Worm (Caenorhabditis elegans): ENCODE results near the gene str-106.

ce11 chrV:16204888-16205287 lies 24.4 kb downstream of the str-106 start, which contains the start of gene irld-26:
- TF ChIP-seq hmg-4 (GFP tag; optimal IDR thresholded peaks at IDR 0.05) (no peak), pes-1 (GFP tag; IDR thresholded peaks at IDR 0.05) (no peak), tbx-37 (GFP tag; conservative IDR thresholded peaks at IDR 0.05) (no peak), flt-1 (GFP tag; IDR thresholded peaks at IDR 0.05) (no peak), ama-1 (optimal IDR thresholded peaks at IDR 0.05) (no peak), scrt-1 (GFP tag; IDR thresholded peaks at IDR 0.05) (no peak), ets-7 (tag; optimal IDR thresholded peaks at IDR 0.05) (no peak), ceh-36 (tag; optimal IDR thresholded peaks at IDR 0.05) (no peak), F13C5.2 (tag; optimal IDR thresholded peaks at IDR 0.05) (no peak), tbx-11 (GFP tag; IDR thresholded peaks at IDR 0.05) (no peak)

All from whole organism, early embryonic.